Worm (Caenorhabditis elegans) whole organism, dauer: ENCODE results near the gene str-250.

Experiments
- unc-62 ChIP-seq: sonication (generic microtip); optimal IDR thresholded peaks from 2 replicates; lab custom pipeline; 2017; ENCODE audit warnings: missing biosample characterization, missing genetic modification reagents, missing genetic modification characterization

The str-250 gene

DNA sequence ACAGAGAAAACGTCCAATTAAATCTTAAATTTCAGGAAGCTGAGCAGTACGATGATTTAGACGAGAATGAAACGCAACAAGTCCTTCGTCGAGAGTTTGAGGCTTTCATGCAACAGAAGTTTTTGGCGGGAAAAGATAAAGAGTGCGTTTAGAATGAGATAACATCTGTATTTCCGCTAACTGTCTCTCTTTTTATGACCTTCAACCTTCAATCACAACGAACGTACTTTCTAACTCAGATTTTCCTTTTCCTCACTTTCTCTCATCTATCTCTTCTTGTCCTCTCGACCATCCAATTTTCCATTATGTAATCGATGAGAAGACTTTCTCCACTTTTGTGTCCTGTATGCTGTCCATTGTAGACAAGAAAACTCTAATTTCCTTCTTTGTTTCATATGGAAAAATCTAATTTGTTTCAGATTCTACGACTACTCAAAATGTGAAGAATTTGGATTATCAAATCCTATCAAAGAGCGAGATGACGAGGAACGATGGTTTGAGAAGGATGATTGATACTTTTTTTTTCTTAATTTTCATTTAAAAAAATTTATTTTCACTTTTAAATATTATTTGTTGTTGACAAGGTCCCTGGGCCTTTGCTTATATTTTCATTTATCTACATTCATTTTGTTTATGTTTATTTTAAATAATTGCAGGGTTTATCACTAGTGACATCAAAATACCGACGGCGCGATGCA lies 45.0 kb downstream of the str-250 start, which contains the start of gene sao-1:
Gene sao-1 (plus strand): TSS at position 648 of the 698 bp plus-strand sequence.
- no peak for TF ChIP-seq unc-62 (GFP tag; lab: Kevin White, UChicago)
